Fruit fly (Drosophila melanogaster) whole organism, adult: Measurements from ENCODE around the gene CG33723.

Experiments used
- CG12768 ChIP-seq: fragments of 200-800 bp; sonication (Bioruptor generic); optimal IDR thresholded peaks from 2 replicates; lab custom pipeline; 2017; ENCODE audit warnings: missing biosample characterization, missing genetic modification characterization, mild to moderate bottlenecking, moderate library complexity, missing genetic modification reagents
- CG14711 ChIP-seq: fragments of 200-800 bp; sonication (Bioruptor generic); optimal IDR thresholded peaks from 2 replicates; lab custom pipeline; 2018; ENCODE audit warnings: missing biosample characterization, mild to moderate bottlenecking, missing genetic modification characterization, moderate library complexity
- CG1620 ChIP-seq: fragments of 200-800 bp; sonication (Bioruptor generic); optimal IDR thresholded peaks from 2 replicates; lab custom pipeline; 2016; ENCODE audit warnings: missing biosample characterization, missing genetic modification characterization
- CG33017 ChIP-seq: fragments of 200-800 bp; sonication (Bioruptor generic); optimal IDR thresholded peaks from 2 replicates; lab custom pipeline; 2018; ENCODE audit warnings: missing biosample characterization, mild to moderate bottlenecking, missing genetic modification characterization, moderate library complexity
- CG5204 ChIP-seq: fragments of 200-800 bp; sonication (Bioruptor generic); optimal IDR thresholded peaks from 2 replicates; lab custom pipeline; 2016; ENCODE audit warnings: missing biosample characterization, missing genetic modification characterization
- CG7101 ChIP-seq: fragments of 200-800 bp; sonication (Bioruptor generic); optimal IDR thresholded peaks from 2 replicates; lab custom pipeline; 2018; ENCODE audit warnings: missing biosample characterization, mild to moderate bottlenecking, missing genetic modification characterization, moderate library complexity
- Clk ChIP-seq: fragments of 200-800 bp; sonication (Bioruptor generic); optimal IDR thresholded peaks from 2 replicates; lab custom pipeline; 2017; ENCODE audit warnings: missing biosample characterization, missing genetic modification characterization
- Hr96 ChIP-seq: fragments of 200-800 bp; sonication (Bioruptor generic); optimal IDR thresholded peaks from 2 replicates; lab custom pipeline; 2016; ENCODE audit warnings: missing biosample characterization, missing genetic modification characterization
- Mnt ChIP-seq: fragments of 200-800 bp; sonication (Bioruptor generic); optimal IDR thresholded peaks from 2 replicates; lab custom pipeline; 2016; ENCODE audit warnings: missing biosample characterization, mild to moderate bottlenecking, missing genetic modification characterization
- bab1 ChIP-seq: fragments of 200-800 bp; sonication (Bioruptor generic); optimal IDR thresholded peaks from 3 replicates; lab custom pipeline; 2019; ENCODE audit warnings: missing biosample characterization, mild to moderate bottlenecking, missing genetic modification characterization, moderate library complexity
- cnc ChIP-seq, 2 experiments: fragments of >200 bp; optimal IDR thresholded peaks; 2 replicates each; lab custom pipeline; 2017
- pad ChIP-seq: fragments of 200-800 bp; sonication (Bioruptor generic); optimal IDR thresholded peaks from 3 replicates; lab custom pipeline; 2017; ENCODE audit warnings: missing biosample characterization, missing genetic modification characterization, mild to moderate bottlenecking, moderate library complexity, missing genetic modification reagents
- toe ChIP-seq: fragments of 200-800 bp; sonication (Bioruptor generic); optimal IDR thresholded peaks from 2 replicates; lab custom pipeline; 2016; ENCODE audit warnings: missing biosample characterization, missing genetic modification characterization

The CG33723 gene

DNA sequence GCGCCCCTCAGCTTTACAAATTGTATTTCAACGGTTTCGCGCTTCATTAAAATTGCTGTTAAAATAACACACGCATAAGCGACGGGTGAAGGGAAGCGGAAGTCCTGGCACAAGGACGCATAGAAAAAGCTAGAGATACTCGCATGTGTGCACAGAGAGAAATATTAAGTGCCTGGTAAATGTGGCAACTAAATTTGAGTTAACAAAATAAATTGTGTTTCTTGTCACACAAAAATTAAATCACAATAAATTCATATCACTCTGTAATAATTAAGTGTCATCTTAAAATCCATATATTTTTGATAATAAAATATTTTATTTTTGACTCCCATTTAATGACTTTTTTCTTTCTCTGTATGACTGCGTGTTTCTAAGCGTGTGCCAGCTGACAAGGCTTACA, 40.4 kb downstream of the CG33723 start:
- TF ChIP-seq CG12768 (GFP tag; lab: Kevin White, UChicago) (no peak), CG14711 (tag; lab: Kevin White, UChicago) (no peak), bab1 (GFP tag; lab: Kevin White, UChicago) (no peak), pad (GFP tag; lab: Kevin White, UChicago) (no peak)

DNA sequence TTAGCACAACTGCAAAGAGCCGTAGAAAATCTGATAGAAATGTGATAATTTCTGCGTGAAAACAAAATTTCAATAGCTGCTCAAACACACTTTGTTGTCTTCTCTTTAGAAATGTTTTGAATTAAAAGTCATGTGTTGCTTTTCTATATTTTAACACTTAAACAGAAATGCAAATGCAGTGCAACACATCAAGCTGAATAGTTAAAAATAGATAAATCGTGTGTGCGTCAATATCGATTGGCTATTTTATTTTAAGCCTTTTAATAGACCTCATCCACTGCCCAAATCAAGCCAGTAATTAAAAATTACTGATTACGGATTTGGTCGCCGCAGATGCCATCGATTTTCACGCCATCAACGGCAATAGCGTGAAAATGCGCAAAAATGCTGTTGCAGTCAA, 42.7 kb downstream of the CG33723 start, which contains the start of gene CG4438:
TSS of gene CG4438 (minus strand) at position 101 of the 400 bp plus-strand sequence.
- no peak for TF ChIP-seq CG33017 (tag; lab: Kevin White, UChicago)
- TF ChIP-seq pad (GFP tag; lab: Kevin White, UChicago) = no peak
- no peak for TF ChIP-seq toe
- no peak for TF ChIP-seq CG7101 (tag; lab: Kevin White, UChicago)

DNA sequence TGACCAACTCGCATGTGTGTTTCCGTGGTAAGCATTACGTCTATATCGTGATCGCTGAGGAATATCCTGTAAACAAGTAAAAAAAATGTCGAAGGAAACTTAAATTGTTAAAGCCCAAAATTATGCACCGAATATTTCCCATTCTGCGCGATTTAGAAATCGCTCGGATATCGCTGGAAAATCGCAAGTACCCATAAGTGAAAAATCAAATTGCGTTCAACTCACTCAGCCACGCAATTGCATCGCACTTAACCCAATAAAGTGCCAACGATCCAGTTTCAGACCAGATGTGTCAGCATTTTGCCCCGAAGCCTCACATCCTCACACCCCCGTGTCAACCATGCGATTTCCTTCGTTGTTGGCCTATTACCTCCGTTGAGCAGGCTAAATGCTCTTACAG, 44.1 kb downstream of the CG33723 start:
- TF ChIP-seq CG1620 (GFP tag; lab: Kevin White, UChicago) (no peak), Hr96 (no peak), CG7101 (tag; lab: Kevin White, UChicago) (no peak), Mnt (GFP tag; lab: Kevin White, UChicago) (no peak), CG5204 (GFP tag; lab: Kevin White, UChicago) (no peak), CG33017 (tag; lab: Kevin White, UChicago) (no peak), Clk (no peak), cnc (optimal IDR thresholded peaks at IDR 0.05; lab: Kevin White, UChicago) (no peak)
